Worm (Caenorhabditis elegans) whole organism, L4/young adult: Measurements from ENCODE around the gene R05D3.9.

ENCODE experiments used
- W03F9.2 ChIP-seq: fragments of 150-350 bp; optimal IDR thresholded peaks from 2 replicates; lab custom pipeline; 2014; ENCODE audit warnings: missing biosample characterization, missing genetic modification characterization
- dao-5 ChIP-seq: sonication (generic microtip); optimal IDR thresholded peaks from 2 replicates; lab custom pipeline; 2016; ENCODE audit warnings: missing genotype, missing genetic modification characterization, moderate library complexity, missing compliant biosample characterization
- him-1 ChIP-seq: sonication (generic microtip); optimal IDR thresholded peaks from 2 replicates; lab custom pipeline; 2016; ENCODE audit warnings: missing genotype, missing genetic modification reagents, missing genetic modification characterization, missing compliant biosample characterization

ce11 chrIII:8319100-8319499 is 49.4 kb downstream of the R05D3.9 start, which contains the start of gene F10E9.11:
- TF ChIP-seq W03F9.2 (tag; lab: Kevin White, UChicago) (peak; percentile 80), him-1 (tag; lab: Kevin White, UChicago) (no peak), dao-5 (tag; lab: Kevin White, UChicago) (no peak)
